Worm (Caenorhabditis elegans): Measurements from ENCODE around the gene ulp-4.

ulp-4 gene

ce11 chrII:8128273-8129039 lies 1.3 kb upstream of the ulp-4 start (continued):
- TF ChIP-seq irx-1 (tag; optimal IDR thresholded peaks at IDR 0.05) (peak; percentile 30), snu-23 (GFP tag; optimal IDR thresholded peaks at IDR 0.05) (peak; percentile 87), egl-27 (tag; optimal IDR thresholded peaks at IDR 0.05) (no peak), hlh-4 (tag; optimal IDR thresholded peaks at IDR 0.05) (no peak), nhr-12 (tag; optimal IDR thresholded peaks at IDR 0.05) (no peak), sup-37 (GFP tag; optimal IDR thresholded peaks at IDR 0.05) (no peak), ama-1 (optimal IDR thresholded peaks at IDR 0.05) (no peak), nhr-77 (tag; optimal IDR thresholded peaks at IDR 0.05) (no peak), swsn-7 (tag; optimal IDR thresholded peaks at IDR 0.05) (peak; percentile 27), ceh-88 (GFP tag; IDR thresholded peaks at IDR 0.05) (no peak; the same call in 1 of the 2 replicates), C34B4.2 (tag; optimal IDR thresholded peaks at IDR 0.05) (no peak), nhr-237 (tag; optimal IDR thresholded peaks at IDR 0.05) (no peak), elt-2 (tag; optimal IDR thresholded peaks at IDR 0.05) (peak; percentile 17), vab-15 (tag; optimal IDR thresholded peaks at IDR 0.05) (no peak), nhr-28 (tag; optimal IDR thresholded peaks at IDR 0.05) (no peak), C04F5.9 (tag; optimal IDR thresholded peaks at IDR 0.05) (no peak), tlp-1 (tag; optimal IDR thresholded peaks at IDR 0.05) (no peak), dpl-1 (GFP tag; optimal IDR thresholded peaks at IDR 0.05) (peak; percentile 0 to 53 (median 17)), lin-39 (tag; optimal IDR thresholded peaks at IDR 0.05) (peak; percentile 56), lin-15B (tag; optimal IDR thresholded peaks at IDR 0.05) (peak; percentile 14), pag-3 (tag; optimal IDR thresholded peaks at IDR 0.05; ENCODE audit: borderline replicate concordance, insufficient read depth) (peak; percentile 81), aha-1 (tag; optimal IDR thresholded peaks at IDR 0.05) (peak; percentile 22), mef-2 (tag; optimal IDR thresholded peaks at IDR 0.05) (no peak), zag-1 (tag; optimal IDR thresholded peaks at IDR 0.05) (no peak), nhr-19 (GFP tag; conservative IDR thresholded peaks at IDR 0.05) (peak; percentile 76), jun-1 (tag; optimal IDR thresholded peaks at IDR 0.05) (no peak), ets-5 (GFP tag; IDR thresholded peaks at IDR 0.05) (no peak), ceh-82 (tag; optimal IDR thresholded peaks at IDR 0.05) (peak in 2 of 3 experiments; percentile 39 to 41), pqm-1 (tag; optimal IDR thresholded peaks at IDR 0.05) (no peak), sptf-1 (tag; optimal IDR thresholded peaks at IDR 0.05) (no peak), elt-3 (tag; optimal IDR thresholded peaks at IDR 0.05) (peak in 5 of 6 experiments; percentile 9 to 77 (median 50)), pax-3 (tag; optimal IDR thresholded peaks at IDR 0.05) (peak; percentile 14), lin-14 (GFP tag; optimal IDR thresholded peaks at IDR 0.05) (peak; percentile 82), unc-130 (tag; optimal IDR thresholded peaks at IDR 0.05) (peak; percentile 90), blmp-1 (tag; optimal IDR thresholded peaks at IDR 0.05) (peak; percentile 55), aly-2 (tag; optimal IDR thresholded peaks at IDR 0.05) (no peak), fkh-10 (GFP tag; optimal IDR thresholded peaks at IDR 0.05) (no peak)

- TF ChIP-seq lin-13 (GFP tag; optimal IDR thresholded peaks at IDR 0.05) (peak; percentile 18), efl-1 (optimal IDR thresholded peaks at IDR 0.05) (no peak), efl-1 (GFP tag; optimal IDR thresholded peaks at IDR 0.05 in 1 of 2) (peak in 1 of 2 experiments; percentile 95), hlh-4 (tag; optimal IDR thresholded peaks at IDR 0.05) (no peak), sox-4 (tag; optimal IDR thresholded peaks at IDR 0.05) (no peak), dpl-1 (GFP tag; optimal IDR thresholded peaks at IDR 0.05) (peak in 2 of 3 experiments; percentile 6 to 19), snpc-4 (tag; optimal IDR thresholded peaks at IDR 0.05) (no peak)
Observed at ce11 chrII:8129040-8129387, 746 bp upstream of the ulp-4 start.
